Fruit fly (Drosophila melanogaster) whole organism, embryonic: Measurements from ENCODE around the gene ArgRS-m.
A peak's percentile ranks its signal among the peaks of the same experiment; 100 is the strongest.

Source experiments
- Abd-B ChIP-seq: fragments of 200-800 bp; sonication (Bioruptor generic); optimal IDR thresholded peaks from 2 replicates; lab custom pipeline; 2018; ENCODE audit warnings: missing biosample characterization, mild to moderate bottlenecking, missing genetic modification characterization, moderate library complexity
- Aef1 ChIP-seq: fragments of 200-800 bp; sonication (Bioruptor generic); IDR thresholded peaks from 3 replicates; pipeline ENCODE4 v1.3.6; 2022; ENCODE audit warnings: missing biosample characterization, missing genetic modification characterization
- B-H2 ChIP-seq: fragments of 200-800 bp; sonication (Bioruptor generic); optimal IDR thresholded peaks from 2 replicates; lab custom pipeline; 2018; ENCODE audit warnings: missing biosample characterization, mild to moderate bottlenecking, missing genetic modification characterization
- CG10366 ChIP-seq: fragments of 200-800 bp; sonication (Bioruptor generic); IDR thresholded peaks from 2 replicates; pipeline ENCODE4 v1.3.6; 2022; ENCODE audit warnings: missing biosample characterization, missing genetic modification characterization
- CG11247 ChIP-seq: fragments of 200-800 bp; sonication (Bioruptor generic); IDR thresholded peaks from 2 replicates; pipeline ENCODE4 v1.3.6; 2022; ENCODE audit warnings: missing biosample characterization, missing genetic modification characterization
- CG1233 ChIP-seq: fragments of 200-800 bp; sonication (Bioruptor generic); optimal IDR thresholded peaks from 4 replicates; lab custom pipeline; 2018; ENCODE audit warnings: missing biosample characterization, mild to moderate bottlenecking, missing genetic modification characterization
- CG12659 ChIP-seq: fragments of 200-800 bp; sonication (Bioruptor generic); optimal IDR thresholded peaks from 3 replicates; lab custom pipeline; 2017; ENCODE audit warnings: mild to moderate bottlenecking, missing biosample characterization, missing genetic modification reagents, missing genetic modification characterization
- CG13287 ChIP-seq: fragments of 200-800 bp; sonication (Bioruptor generic); IDR thresholded peaks from 2 replicates; pipeline ENCODE4 v1.3.6; 2022; ENCODE audit warnings: missing biosample characterization, missing genetic modification characterization; ENCODE audit not compliant: partially characterized antibody
- CG1529 ChIP-seq: fragments of 200-800 bp; sonication (Bioruptor generic); optimal IDR thresholded peaks from 3 replicates; lab custom pipeline; 2018; ENCODE audit warnings: missing biosample characterization, missing genetic modification characterization
- CG1647 ChIP-seq: fragments of 200-800 bp; sonication (Bioruptor generic); optimal IDR thresholded peaks from 3 replicates; lab custom pipeline; 2016; ENCODE audit warnings: missing biosample characterization, missing genetic modification characterization
- CG16863 ChIP-seq: fragments of 200-800 bp; sonication (Bioruptor generic); optimal IDR thresholded peaks from 3 replicates; lab custom pipeline; 2016; ENCODE audit warnings: missing biosample characterization, missing genetic modification characterization
- CG17359 ChIP-seq: fragments of 200-800 bp; sonication (Bioruptor generic); optimal IDR thresholded peaks from 3 replicates; lab custom pipeline; 2018; ENCODE audit warnings: missing biosample characterization, mild to moderate bottlenecking, missing genetic modification characterization, moderate library complexity
- CG2199 ChIP-seq: fragments of 200-800 bp; sonication (Bioruptor generic); IDR thresholded peaks from 3 replicates; pipeline ENCODE4 v1.3.6; 2022; ENCODE audit warnings: missing biosample characterization, missing genetic modification characterization
- CG2202 ChIP-seq: fragments of 200-800 bp; sonication (Bioruptor generic); optimal IDR thresholded peaks from 2 replicates; lab custom pipeline; 2018; ENCODE audit warnings: missing biosample characterization, mild to moderate bottlenecking, missing genetic modification characterization
- CG6791 ChIP-seq: fragments of 200-800 bp; sonication (Bioruptor generic); IDR thresholded peaks from 3 replicates; pipeline ENCODE4 v1.3.6; 2022; ENCODE audit warnings: missing biosample characterization, missing genetic modification characterization; ENCODE audit not compliant: partially characterized antibody
- CG6813 ChIP-seq: fragments of 200-800 bp; sonication (Bioruptor generic); optimal IDR thresholded peaks from 2 replicates; lab custom pipeline; 2017; ENCODE audit warnings: missing biosample characterization, missing genetic modification characterization, mild to moderate bottlenecking, moderate library complexity, missing genetic modification reagents
- CG6854 ChIP-seq: fragments of 200-800 bp; sonication (Bioruptor generic); optimal IDR thresholded peaks from 3 replicates; lab custom pipeline; 2017; ENCODE audit warnings: missing biosample characterization, mild to moderate bottlenecking, missing genetic modification characterization
- CG7745 ChIP-seq: fragments of 200-800 bp; sonication (Bioruptor generic); optimal IDR thresholded peaks from 2 replicates; lab custom pipeline; 2018; ENCODE audit warnings: missing biosample characterization, mild to moderate bottlenecking, missing genetic modification characterization, moderate library complexity
- CG7963 ChIP-seq: fragments of 200-800 bp; sonication (Bioruptor generic); IDR thresholded peaks from 3 replicates; pipeline ENCODE4 v1.3.6; 2022; ENCODE audit warnings: missing biosample characterization, missing genetic modification characterization; ENCODE audit not compliant: partially characterized antibody
- CG8359 ChIP-seq: fragments of 200-800 bp; sonication (Bioruptor generic); optimal IDR thresholded peaks from 2 replicates; lab custom pipeline; 2017; ENCODE audit warnings: missing biosample characterization, mild to moderate bottlenecking, missing genetic modification characterization, borderline replicate concordance
- CG8388 ChIP-seq: fragments of 200-800 bp; sonication (Bioruptor generic); optimal IDR thresholded peaks from 2 replicates; lab custom pipeline; 2019; ENCODE audit warnings: missing biosample characterization, mild to moderate bottlenecking, missing genetic modification characterization, moderate library complexity
- CG8765 ChIP-seq: fragments of 200-800 bp; sonication (Bioruptor generic); IDR thresholded peaks from 2 replicates; pipeline ENCODE4 v1.3.6; 2022; ENCODE audit warnings: missing biosample characterization, missing genetic modification characterization
- Dbx ChIP-seq: fragments of 200-800 bp; sonication (Bioruptor generic); IDR thresholded peaks from 3 replicates; pipeline ENCODE4 v1.3.6; 2022; ENCODE audit warnings: missing biosample characterization, missing genetic modification characterization
- Deaf1 ChIP-seq: fragments of 200-800 bp; optimal IDR thresholded peaks from 3 replicates; lab custom pipeline; 2019; ENCODE audit warnings: missing biosample characterization, mild to moderate bottlenecking, missing genetic modification characterization, moderate library complexity
- Dp ChIP-seq: fragments of 200-800 bp; sonication (Bioruptor generic); optimal IDR thresholded peaks from 2 replicates; lab custom pipeline; 2018; ENCODE audit warnings: missing biosample characterization, mild to moderate bottlenecking, missing genetic modification characterization, moderate library complexity
- ERR ChIP-seq: fragments of 200-800 bp; sonication (Bioruptor generic); optimal IDR thresholded peaks from 2 replicates; lab custom pipeline; 2016; ENCODE audit warnings: missing biosample characterization, missing genetic modification characterization
- HLH4C ChIP-seq: fragments of 200-800 bp; sonication (Bioruptor generic); IDR thresholded peaks from 3 replicates; pipeline ENCODE4 v1.3.6; 2022; ENCODE audit warnings: missing biosample characterization, missing genetic modification characterization; ENCODE audit not compliant: partially characterized antibody
- Hr3 ChIP-seq: fragments of 200-800 bp; sonication (Bioruptor generic); optimal IDR thresholded peaks from 3 replicates; lab custom pipeline; 2016; ENCODE audit warnings: missing biosample characterization, missing genetic modification characterization
- Nf-YB ChIP-seq: fragments of 200-800 bp; sonication (Bioruptor generic); optimal IDR thresholded peaks from 3 replicates; lab custom pipeline; 2019; ENCODE audit warnings: missing biosample characterization, mild to moderate bottlenecking, missing genetic modification characterization, moderate library complexity
- Side ChIP-seq: fragments of 200-800 bp; sonication (Bioruptor generic); optimal IDR thresholded peaks from 2 replicates; lab custom pipeline; 2016; ENCODE audit warnings: missing biosample characterization, missing genetic modification characterization
- amos ChIP-seq: fragments of 200-800 bp; sonication (Bioruptor generic); IDR thresholded peaks from 2 replicates; pipeline ENCODE4 v1.3.6; 2022; ENCODE audit warnings: missing biosample characterization, missing genetic modification characterization; ENCODE audit not compliant: partially characterized antibody
- disco-r ChIP-seq: fragments of 200-800 bp; sonication (Bioruptor generic); optimal IDR thresholded peaks from 2 replicates; lab custom pipeline; 2016; ENCODE audit warnings: missing biosample characterization, missing genetic modification characterization
- ems ChIP-seq: fragments of 200-800 bp; sonication (Bioruptor generic); optimal IDR thresholded peaks from 3 replicates; lab custom pipeline; 2016; ENCODE audit warnings: missing biosample characterization, missing genetic modification characterization
- en ChIP-seq: fragments of 200-800 bp; sonication (Bioruptor generic); optimal IDR thresholded peaks from 2 replicates; lab custom pipeline; 2016; ENCODE audit warnings: missing biosample characterization, missing genetic modification characterization
- eve ChIP-seq, 2 experiments: fragments of >200 bp; optimal IDR thresholded peaks; 2 replicates each; lab custom pipeline; 2017; ENCODE audit warnings: missing biosample characterization in 2 of 2, missing genetic modification characterization in 2 of 2
- fd96Cb ChIP-seq: fragments of 200-800 bp; sonication (Bioruptor generic); optimal IDR thresholded peaks from 2 replicates; lab custom pipeline; 2018; ENCODE audit warnings: missing biosample characterization, mild to moderate bottlenecking, missing genetic modification characterization, moderate library complexity
- fu2 ChIP-seq: fragments of 200-800 bp; sonication (Bioruptor generic); optimal IDR thresholded peaks from 2 replicates; lab custom pipeline; 2016; ENCODE audit warnings: missing biosample characterization, missing genetic modification characterization
- gcm ChIP-seq: fragments of 200-800 bp; sonication (Bioruptor generic); optimal IDR thresholded peaks from 2 replicates; lab custom pipeline; 2019; ENCODE audit warnings: missing biosample characterization, mild to moderate bottlenecking, missing genetic modification characterization, moderate library complexity
- gsb-n ChIP-seq: fragments of 200-800 bp; sonication (Bioruptor generic); optimal IDR thresholded peaks from 3 replicates; lab custom pipeline; 2018; ENCODE audit warnings: missing biosample characterization, mild to moderate bottlenecking, missing genetic modification characterization
- ken ChIP-seq: fragments of 200-800 bp; sonication (Bioruptor generic); IDR thresholded peaks from 3 replicates; pipeline ENCODE4 v1.3.6; 2022; ENCODE audit warnings: missing biosample characterization, missing genetic modification characterization
- lilli ChIP-seq: fragments of 200-800 bp; sonication (Bioruptor generic); optimal IDR thresholded peaks from 3 replicates; lab custom pipeline; 2016; ENCODE audit warnings: missing biosample characterization, missing genetic modification characterization
- lola ChIP-seq, 3 experiments: fragments of >200 bp in 2 of 3; fragments of 200-800 bp in 1 of 3; sonication (Bioruptor generic) in 1 of 3; optimal IDR thresholded peaks; 2 replicates each; lab custom pipeline; 2017 to 2019; ENCODE audit warnings: missing biosample characterization in 3 of 3, missing genetic modification characterization in 3 of 3, mild to moderate bottlenecking in 1 of 3, moderate library complexity in 1 of 3
- otp ChIP-seq: fragments of 200-800 bp; sonication (Bioruptor generic); IDR thresholded peaks from 3 replicates; pipeline ENCODE4, ENCODE4 v1.3.6; 2022; ENCODE audit warnings: missing biosample characterization, missing genetic modification characterization
- pho ChIP-seq: fragments of 200-800 bp; sonication (Bioruptor generic); optimal IDR thresholded peaks from 2 replicates; lab custom pipeline; 2016; ENCODE audit warnings: missing biosample characterization, missing genetic modification characterization
- ranshi ChIP-seq: fragments of 200-800 bp; sonication (Bioruptor generic); IDR thresholded peaks from 2 replicates; pipeline ENCODE4 v1.3.6; 2022; ENCODE audit warnings: missing biosample characterization, missing genetic modification characterization
- row ChIP-seq: fragments of 200-800 bp; sonication (Bioruptor generic); IDR thresholded peaks from 3 replicates; pipeline ENCODE4 v1.3.6; 2022; ENCODE audit warnings: missing biosample characterization, missing genetic modification characterization
- sisA ChIP-seq: fragments of 200-800 bp; sonication (Bioruptor generic); IDR thresholded peaks from 2 replicates; pipeline ENCODE4 v1.3.6; 2022; ENCODE audit warnings: missing biosample characterization, missing genetic modification characterization
- sna ChIP-seq: fragments of 200-800 bp; sonication (Bioruptor generic); IDR thresholded peaks from 2 replicates; pipeline ENCODE4 v1.3.6; 2022; ENCODE audit warnings: missing biosample characterization, missing genetic modification characterization; ENCODE audit not compliant: partially characterized antibody
- sug ChIP-seq: fragments of 200-800 bp; optimal IDR thresholded peaks from 2 replicates; lab custom pipeline; 2019; ENCODE audit warnings: missing biosample characterization, mild to moderate bottlenecking, missing genetic modification characterization, moderate library complexity
- vvl ChIP-seq: fragments of 200-800 bp; sonication (Bioruptor generic); IDR thresholded peaks from 2 replicates; pipeline ENCODE4 v1.3.6; 2022; ENCODE audit warnings: missing biosample characterization, missing genetic modification characterization
- z ChIP-seq: fragments of 200-800 bp; sonication (Bioruptor generic); IDR thresholded peaks from 3 replicates; pipeline ENCODE4 v1.3.6; 2022; ENCODE audit warnings: missing biosample characterization, missing genetic modification characterization

The ArgRS-m gene

DNA sequence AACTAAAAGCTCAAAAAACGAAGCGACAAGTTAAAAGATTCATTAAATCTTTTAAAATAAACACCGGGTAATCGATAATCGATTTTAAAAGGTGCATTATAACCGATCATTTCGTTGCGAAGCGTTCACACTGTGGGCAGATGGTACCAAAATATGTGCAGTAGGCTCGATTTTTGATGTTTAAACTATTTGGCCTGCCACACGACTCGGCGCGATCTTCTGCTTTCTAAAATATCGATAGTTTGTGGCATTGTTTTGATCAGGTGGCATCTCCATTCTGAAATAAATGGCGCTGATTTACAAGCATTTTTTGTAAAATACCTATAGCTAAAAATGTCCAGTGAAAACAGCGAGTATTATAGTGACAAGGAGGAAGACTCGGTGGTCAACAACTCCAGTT lies 33.4 kb downstream of the ArgRS-m start, which contains the start of the genes CG10445 and lds (continued):
- TF ChIP-seq CG13287, result peak; percentile 93
- TF ChIP-seq Abd-B (GFP tag; lab: Kevin White, UChicago), result no peak
- peak; percentile 90 for TF ChIP-seq sna
- no peak for TF ChIP-seq gcm
- TF ChIP-seq Dbx, result no peak
- TF ChIP-seq B-H2 (GFP tag; lab: Kevin White, UChicago), result no peak
- TF ChIP-seq otp (GFP tag; lab: Robert Waterston, UW), result no peak
- TF ChIP-seq Deaf1 (tag; lab: Kevin White, UChicago), result no peak
- no peak for TF ChIP-seq lola (GFP tag; optimal IDR thresholded peaks at IDR 0.05; lab: Kevin White, UChicago)
- TF ChIP-seq gsb-n (tag; lab: Kevin White, UChicago), result no peak
- TF ChIP-seq CG8765 (GFP tag; lab: Robert Waterston, UW), result no peak
- no peak for TF ChIP-seq sug (tag; lab: Kevin White, UChicago)
- no peak for TF ChIP-seq CG7745 (tag; lab: Kevin White, UChicago)
- no peak for TF ChIP-seq CG6854 (GFP tag; lab: Kevin White, UChicago)
- peak; percentile 93 for TF ChIP-seq CG6791 (GFP tag; lab: Robert Waterston, UW)
- no peak for TF ChIP-seq sisA (GFP tag; lab: Robert Waterston, UW)
- TF ChIP-seq CG1233, result no peak
- TF ChIP-seq disco-r (GFP tag; lab: Kevin White, UChicago), result no peak
- TF ChIP-seq en (GFP tag; lab: Kevin White, UChicago), result no peak
- no peak for TF ChIP-seq CG16863
- TF ChIP-seq CG2199 (GFP tag; lab: Robert Waterston, UW), result no peak
- TF ChIP-seq CG1647 (GFP tag; lab: Kevin White, UChicago), result no peak
- TF ChIP-seq row, result peak; percentile 76
- TF ChIP-seq Side (GFP tag; lab: Kevin White, UChicago), result no peak
- TF ChIP-seq CG12659 (GFP tag; lab: Kevin White, UChicago), result peak; percentile 60
- no peak for TF ChIP-seq z
- TF ChIP-seq ems, result no peak
- TF ChIP-seq CG8359 (GFP tag; lab: Kevin White, UChicago), result no peak
- no peak for TF ChIP-seq fu2 (GFP tag; lab: Kevin White, UChicago)
- TF ChIP-seq CG7963, result peak; percentile 92
- no peak for TF ChIP-seq CG10366 (GFP tag; lab: Robert Waterston, UW)
- TF ChIP-seq CG6813 (GFP tag; lab: Kevin White, UChicago), result no peak
- TF ChIP-seq fd96Cb (tag; lab: Kevin White, UChicago), result no peak
- TF ChIP-seq CG1529 (GFP tag; lab: Kevin White, UChicago), result no peak
- no peak for TF ChIP-seq CG8388 (GFP tag; lab: Kevin White, UChicago)
- no peak for TF ChIP-seq eve (GFP tag; optimal IDR thresholded peaks at IDR 0.05; lab: Kevin White, UChicago)
- peak; percentile 87 for TF ChIP-seq Dp
- TF ChIP-seq lilli (GFP tag; lab: Kevin White, UChicago), result no peak
- TF ChIP-seq ERR (GFP tag; lab: Kevin White, UChicago), result no peak
- TF ChIP-seq Nf-YB (GFP tag; lab: Kevin White, UChicago), result no peak
- TF ChIP-seq ranshi (GFP tag; lab: Robert Waterston, UW), result no peak
- no peak for TF ChIP-seq ken (GFP tag; lab: Robert Waterston, UW)
- no peak for TF ChIP-seq pho (GFP tag; lab: Kevin White, UChicago)
- TF ChIP-seq vvl (GFP tag; lab: Robert Waterston, UW), result peak; percentile 41; the same call in 1 of the 2 replicates
- TF ChIP-seq Aef1, result no peak
- no peak for TF ChIP-seq CG2202
- TF ChIP-seq CG17359 (tag; lab: Kevin White, UChicago), result no peak
- TF ChIP-seq Hr3 (GFP tag; lab: Kevin White, UChicago), result no peak
- TF ChIP-seq CG11247, result no peak
- TF ChIP-seq HLH4C (GFP tag; lab: Robert Waterston, UW), result peak; percentile 95
- peak; percentile 84 for TF ChIP-seq amos (GFP tag; lab: Robert Waterston, UW)
